Fruit fly (Drosophila melanogaster) whole organism, wandering third instar larva: ENCODE measurements around the gene CG12301.

Source experiments
- Abd-B ChIP-seq: fragments of >200 bp; optimal IDR thresholded peaks from 2 replicates; lab custom pipeline; 2017; ENCODE audit warnings: missing biosample characterization, missing genetic modification characterization
- Dfd ChIP-seq: fragments of >200 bp; optimal IDR thresholded peaks from 2 replicates; lab custom pipeline; 2017; ENCODE audit warnings: missing biosample characterization, missing genetic modification characterization
- Myc ChIP-seq: fragments of >200 bp; optimal IDR thresholded peaks from 2 replicates; lab custom pipeline; 2017
- OdsH ChIP-seq: fragments of 200-800 bp; sonication (Bioruptor generic); optimal IDR thresholded peaks from 2 replicates; lab custom pipeline; 2016; ENCODE audit warnings: missing biosample characterization, mild to moderate bottlenecking, missing genetic modification characterization
- Rel ChIP-seq, 2 experiments: fragments of 200-800 bp; sonication (Bioruptor generic) in 1 of 2; optimal IDR thresholded peaks; 2 replicates in 1 of 2; 3 replicates in 1 of 2; lab custom pipeline; 2016 to 2019; ENCODE audit warnings: mild to moderate bottlenecking in 2 of 2, missing biosample characterization in 2 of 2, missing genetic modification characterization in 2 of 2, moderate library complexity in 1 of 2
- fru ChIP-seq: fragments of 200-800 bp; sonication (Bioruptor generic); optimal IDR thresholded peaks from 3 replicates; lab custom pipeline; 2016; ENCODE audit warnings: missing biosample characterization, mild to moderate bottlenecking, missing genetic modification characterization
- lola ChIP-seq: fragments of >200 bp; optimal IDR thresholded peaks from 2 replicates; lab custom pipeline; 2017; ENCODE audit warnings: missing biosample characterization, missing genetic modification characterization
- sage ChIP-seq: fragments of 200-800 bp; sonication (Bioruptor generic); optimal IDR thresholded peaks from 2 replicates; lab custom pipeline; 2016; ENCODE audit warnings: missing biosample characterization, mild to moderate bottlenecking, missing genetic modification characterization

- TF ChIP-seq Abd-B (GFP tag; lab: Kevin White, UChicago) (no peak), Rel (GFP tag; optimal IDR thresholded peaks at IDR 0.05; lab: Kevin White, UChicago) (no peak), Rel (tag; optimal IDR thresholded peaks at IDR 0.05; lab: Kevin White, UChicago) (peak; percentile 63), Myc (lab: Kevin White, UChicago) (no peak), Dfd (GFP tag; lab: Kevin White, UChicago) (no peak), sage (GFP tag; lab: Kevin White, UChicago) (no peak), lola (no peak), fru (GFP tag; lab: Kevin White, UChicago) (no peak), OdsH (GFP tag; lab: Kevin White, UChicago) (no peak)
Observed at dm6 chr3L:15597037-15597785, 16.6 kb downstream of the CG12301 start.
